Worm (Caenorhabditis elegans): ENCODE measurements around the gene T13C5.6.

- TF ChIP-seq nhr-28 (tag; optimal IDR thresholded peaks at IDR 0.05) (no peak), unc-62 (GFP tag; optimal IDR thresholded peaks at IDR 0.05) (no peak), lsy-2 (tag; optimal IDR thresholded peaks at IDR 0.05) (no peak), blmp-1 (tag; optimal IDR thresholded peaks at IDR 0.05) (no peak), cnd-1 (tag; optimal IDR thresholded peaks at IDR 0.05) (peak; percentile 17), snpc-4 (tag; optimal IDR thresholded peaks at IDR 0.05) (no peak), sptf-1 (tag; optimal IDR thresholded peaks at IDR 0.05) (peak; percentile 19), ces-1 (GFP tag; optimal IDR thresholded peaks at IDR 0.05) (no peak), ceh-39 (tag; optimal IDR thresholded peaks at IDR 0.05) (no peak), nhr-237 (tag; optimal IDR thresholded peaks at IDR 0.05) (no peak), nhr-76 (tag; optimal IDR thresholded peaks at IDR 0.05) (no peak), elt-3 (tag; optimal IDR thresholded peaks at IDR 0.05) (peak; percentile 48), nhr-12 (tag; optimal IDR thresholded peaks at IDR 0.05) (no peak), mab-5 (tag; optimal IDR thresholded peaks at IDR 0.05) (no peak)
These were observed 44.6 kb upstream of the T13C5.6 start for ce11 chrX:6251947-6252617.
